Worm (Caenorhabditis elegans): ENCODE results near the gene lad-2.

The lad-2 gene

ce11 chrIV:2990519-2990918, 12.2 kb upstream of the lad-2 start (continued):
- no peak for TF ChIP-seq cebp-1 (GFP tag; IDR thresholded peaks at IDR 0.05)
- peak; percentile 45 for TF ChIP-seq cebp-1 (tag; optimal IDR thresholded peaks at IDR 0.05)
- TF ChIP-seq Y79H2A.3 (GFP tag; conservative IDR thresholded peaks at IDR 0.05), result no peak

ce11 chrIV:2986720-2987119, 8.4 kb upstream of the lad-2 start:
- TF ChIP-seq Y53G8AR.9 (GFP tag; conservative IDR thresholded peaks at IDR 0.05) (no peak), tbx-9 (tag; optimal IDR thresholded peaks at IDR 0.05; ENCODE audit: borderline replicate concordance) (no peak), D2030.7 (GFP tag; IDR thresholded peaks at IDR 0.05) (no peak), C17E4.6 (GFP tag; IDR thresholded peaks at IDR 0.05) (no peak), lsl-1 (GFP tag; optimal IDR thresholded peaks at IDR 0.05) (no peak), xnd-1 (tag; optimal IDR thresholded peaks at IDR 0.05) (no peak), F37B4.10 (GFP tag; IDR thresholded peaks at IDR 0.05) (no peak), dox-1 (GFP tag; IDR thresholded peaks at IDR 0.05) (no peak), attf-5 (GFP tag; optimal IDR thresholded peaks at IDR 0.05) (no peak), F55B11.4 (tag; optimal IDR thresholded peaks at IDR 0.05; ENCODE audit: borderline replicate concordance, insufficient read depth) (no peak), lag-1 (GFP tag; IDR thresholded peaks at IDR 0.05) (no peak), dpff-1 (tag; optimal IDR thresholded peaks at IDR 0.05) (no peak), rpc-1 (optimal IDR thresholded peaks at IDR 0.05) (no peak), rpc-1 (tag; optimal IDR thresholded peaks at IDR 0.05) (no peak), K12H6.12 (tag; optimal IDR thresholded peaks at IDR 0.05) (no peak), tbp1 (GFP tag; optimal IDR thresholded peaks at IDR 0.05) (no peak), somi-1 (GFP tag; optimal IDR thresholded peaks at IDR 0.05) (no peak)

- TF ChIP-seq madf-3 (GFP tag; IDR thresholded peaks at IDR 0.05) (0 out of 2 replicates have a peak, but pooled peaks have one; percentile 42), Y53G8AR.9 (GFP tag; conservative IDR thresholded peaks at IDR 0.05) (no peak)
Observed at ce11 chrIV:2982443-2982842, 4.2 kb upstream of the lad-2 start.

- TF ChIP-seq lin-26 (GFP tag; IDR thresholded peaks at IDR 0.05), result no peak
- TF ChIP-seq F55B11.4 (tag; optimal IDR thresholded peaks at IDR 0.05; ENCODE audit: borderline replicate concordance, insufficient read depth), result no peak
- no peak for TF ChIP-seq attf-3 (GFP tag; conservative IDR thresholded peaks at IDR 0.05)
- no peak for TF ChIP-seq ets-4 (GFP tag; optimal IDR thresholded peaks at IDR 0.05)
- TF ChIP-seq tbp1 (GFP tag; optimal IDR thresholded peaks at IDR 0.05), result no peak
- TF ChIP-seq nhr-179 (tag; optimal IDR thresholded peaks at IDR 0.05), result no peak
- peak; percentile 90 for TF ChIP-seq zfh-2 (GFP tag; conservative IDR thresholded peaks at IDR 0.05)
- peak; percentile 76; the same call in 1 of the 2 replicates for TF ChIP-seq egrh-3 (GFP tag; IDR thresholded peaks at IDR 0.05)
- TF ChIP-seq snpc-4 (GFP tag; optimal IDR thresholded peaks at IDR 0.05), result no peak
- peak in 1 of 4 experiments; percentile 74 for TF ChIP-seq snpc-4 (tag; optimal IDR thresholded peaks at IDR 0.05)
- TF ChIP-seq F33H1.4 (GFP tag; IDR thresholded peaks at IDR 0.05), result 0 out of 2 replicates have a peak, but pooled peaks have one; percentile 18
- no peak for TF ChIP-seq D2030.7 (GFP tag; IDR thresholded peaks at IDR 0.05)
- no peak for TF ChIP-seq hmg-1.2 (GFP tag; IDR thresholded peaks at IDR 0.05)
- peak; percentile 27; the same call in 1 of the 2 replicates for TF ChIP-seq mcd-1 (GFP tag; IDR thresholded peaks at IDR 0.05)
Observed at ce11 chrIV:2971060-2971459, 7.2 kb downstream of the lad-2 start.

ce11 chrIV:2969399-2969990, 8.8 kb downstream of the lad-2 start, which contains the start of gene Y54G2A.57:
Y54G2A.57 (plus strand) TSS chrIV:2969940.
- no peak for TF ChIP-seq snpc-4 (GFP tag; optimal IDR thresholded peaks at IDR 0.05)
- TF ChIP-seq snpc-4 (tag; optimal IDR thresholded peaks at IDR 0.05), result peak in 2 of 4 experiments; percentile 10 to 48
- TF ChIP-seq snpc-1.3 (tag; optimal IDR thresholded peaks at IDR 0.05; ENCODE audit: insufficient read depth), result no peak
- TF ChIP-seq zfh-2 (GFP tag; conservative IDR thresholded peaks at IDR 0.05), result peak; percentile 55
